Worm (Caenorhabditis elegans): ENCODE data around the gene ZK971.1.

DNA sequence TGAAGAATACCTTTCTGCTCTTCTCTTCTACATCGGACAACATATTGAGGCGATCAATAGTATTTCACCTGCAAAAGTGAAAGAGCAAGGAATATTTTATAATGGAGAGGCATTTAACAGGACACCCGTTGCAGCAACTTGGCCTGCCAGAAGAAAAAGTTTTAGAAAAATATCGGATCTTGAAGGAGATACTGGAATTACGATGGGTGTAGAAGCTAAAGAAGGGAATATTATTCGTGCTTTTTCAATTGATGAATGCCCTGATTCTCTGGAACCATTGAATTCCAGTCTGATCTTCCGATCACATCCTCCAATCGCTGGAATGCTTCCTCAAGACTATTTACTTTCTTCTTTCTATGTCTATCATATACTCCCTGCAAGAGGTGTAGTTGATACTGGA, 18.2 kb downstream of the ZK971.1 start:
- TF ChIP-seq nhr-77 (tag; optimal IDR thresholded peaks at IDR 0.05), result no peak
- no peak for TF ChIP-seq ama-1 (optimal IDR thresholded peaks at IDR 0.05)
- TF ChIP-seq snpc-4 (tag; optimal IDR thresholded peaks at IDR 0.05), result no peak
- TF ChIP-seq sptf-1 (tag; optimal IDR thresholded peaks at IDR 0.05), result no peak
- TF ChIP-seq lir-3 (tag; optimal IDR thresholded peaks at IDR 0.05; ENCODE audit: poor library complexity), result no peak
- TF ChIP-seq sox-4 (tag; optimal IDR thresholded peaks at IDR 0.05), result no peak
- TF ChIP-seq zag-1 (tag; optimal IDR thresholded peaks at IDR 0.05), result no peak
- no peak for TF ChIP-seq nhr-237 (tag; optimal IDR thresholded peaks at IDR 0.05)
- TF ChIP-seq lsy-2 (tag; optimal IDR thresholded peaks at IDR 0.05), result no peak
- no peak for TF ChIP-seq egl-27 (tag; optimal IDR thresholded peaks at IDR 0.05)
- no peak for TF ChIP-seq ztf-11 (tag; optimal IDR thresholded peaks at IDR 0.05)
- TF ChIP-seq efl-1 (optimal IDR thresholded peaks at IDR 0.05), result no peak
- TF ChIP-seq efl-1 (GFP tag; optimal IDR thresholded peaks at IDR 0.05 in 1 of 2), result no peak
- TF ChIP-seq C04F5.9 (tag; optimal IDR thresholded peaks at IDR 0.05), result no peak
